Worm (Caenorhabditis elegans): ENCODE data around the gene T06C12.11.

- TF ChIP-seq hlh-8 (tag; optimal IDR thresholded peaks at IDR 0.05) (no peak), elt-2 (tag; optimal IDR thresholded peaks at IDR 0.05) (no peak), sdc-2 (tag; optimal IDR thresholded peaks at IDR 0.05) (no peak), pat-9 (tag; optimal IDR thresholded peaks at IDR 0.05) (no peak), lin-11 (tag; optimal IDR thresholded peaks at IDR 0.05) (no peak), ceh-14 (tag; optimal IDR thresholded peaks at IDR 0.05) (no peak), Y22D7AL.16 (tag; optimal IDR thresholded peaks at IDR 0.05) (no peak), sox-2 (GFP tag; IDR thresholded peaks at IDR 0.05) (no peak), K09A11.1 (tag; optimal IDR thresholded peaks at IDR 0.05; ENCODE audit: insufficient read depth) (no peak)
Measured at ce11 chrV:15880033-15880432, 12.8 kb upstream of the T06C12.11 start.

Measured in whole organism, late embryonic.